Worm (Caenorhabditis elegans) whole organism, L1 larva: ENCODE data around the gene srd-63.

Experiments used
- C16A3.4 ChIP-seq: fragments of 150-350 bp; optimal IDR thresholded peaks from 2 replicates; lab custom pipeline; 2014; ENCODE audit warnings: missing biosample characterization, missing genetic modification characterization
- Y116A8C.19 ChIP-seq: sonication (generic microtip); optimal IDR thresholded peaks from 2 replicates; lab custom pipeline; 2016; ENCODE audit warnings: missing compliant biosample characterization, missing genetic modification characterization, borderline replicate concordance
- aha-1 ChIP-seq: fragments of 150-350 bp; optimal IDR thresholded peaks from 2 replicates; lab custom pipeline; 2014; ENCODE audit warnings: missing biosample characterization, missing genetic modification characterization
- alr-1 ChIP-seq: fragments of 200-800 bp; sonication (Bioruptor generic); optimal IDR thresholded peaks from 2 replicates; lab custom pipeline; 2018; ENCODE audit warnings: borderline replicate concordance, mild to moderate bottlenecking, missing genetic modification characterization, missing compliant biosample characterization
- aly-2 ChIP-seq: fragments of 150-350 bp; optimal IDR thresholded peaks from 2 replicates; lab custom pipeline; 2014; ENCODE audit warnings: missing biosample characterization, missing genetic modification characterization
- blmp-1 ChIP-seq: fragments of 150-350 bp; optimal IDR thresholded peaks from 2 replicates; lab custom pipeline; 2014; ENCODE audit warnings: missing biosample characterization, missing genetic modification characterization
- ceh-63 ChIP-seq: fragments of 200-800 bp; sonication (Bioruptor generic); optimal IDR thresholded peaks from 2 replicates; lab custom pipeline; 2018; ENCODE audit warnings: mild to moderate bottlenecking, missing genetic modification characterization, missing compliant biosample characterization
- ceh-82 ChIP-seq, 3 experiments: fragments of 150-350 bp in 1 of 3; sonication (generic microtip) in 2 of 3; optimal IDR thresholded peaks; 2 replicates each; lab custom pipeline; 2014 to 2017; ENCODE audit warnings: missing biosample characterization in 3 of 3, missing genetic modification characterization in 3 of 3
- ces-1 ChIP-seq: fragments of 150-350 bp; optimal IDR thresholded peaks from 2 replicates; lab custom pipeline; 2014; ENCODE audit warnings: missing biosample characterization, missing genetic modification reagents, missing genetic modification characterization
- dpl-1 ChIP-seq, 3 experiments: fragments of 150-350 bp in 2 of 3; sonication (generic microtip) in 1 of 3; optimal IDR thresholded peaks; 2 replicates each; lab custom pipeline; 2014 to 2017; ENCODE audit warnings: missing biosample characterization in 3 of 3, missing genetic modification characterization in 3 of 3, missing genetic modification reagents in 3 of 3
- dsc-1 ChIP-seq: sonication (generic microtip); optimal IDR thresholded peaks from 2 replicates; lab custom pipeline; 2016; ENCODE audit warnings: mild to moderate bottlenecking, missing genetic modification characterization, missing compliant biosample characterization
- elt-2 ChIP-seq: sonication (generic microtip); optimal IDR thresholded peaks from 2 replicates; lab custom pipeline; 2016; ENCODE audit warnings: missing genetic modification characterization, mild to moderate bottlenecking, inconsistent platforms, missing compliant biosample characterization, missing genetic modification reagents
- elt-3 ChIP-seq, 6 experiments: fragments of 150-350 bp in 1 of 6; sonication (generic microtip); optimal IDR thresholded peaks; 2 replicates each; lab custom pipeline; 2017 to 2018; ENCODE audit warnings: missing biosample characterization in 6 of 6, missing genetic modification characterization in 6 of 6, inconsistent platforms in 1 of 6
- fkh-4 ChIP-seq: sonication (generic microtip); optimal IDR thresholded peaks from 2 replicates; lab custom pipeline; 2016; ENCODE audit warnings: missing compliant biosample characterization, missing genetic modification characterization, borderline replicate concordance
- grh-1 ChIP-seq: fragments of 200-800 bp; sonication (Bioruptor generic); IDR thresholded peaks from 2 replicates; pipeline ENCODE4 v1.3.6; 2022; ENCODE audit warnings: missing genetic modification reagents, missing genetic modification characterization, missing compliant biosample characterization
- hlh-4 ChIP-seq: sonication (generic microtip); optimal IDR thresholded peaks from 2 replicates; lab custom pipeline; 2016; ENCODE audit warnings: mild to moderate bottlenecking, missing genetic modification characterization, missing compliant biosample characterization
- isw-1 ChIP-seq: fragments of 200-800 bp; sonication (Bioruptor generic); IDR thresholded peaks from 2 replicates; pipeline ENCODE4 v1.3.6; 2022; ENCODE audit warnings: missing genetic modification characterization, missing compliant biosample characterization
- jun-1 ChIP-seq: fragments of 150-350 bp; optimal IDR thresholded peaks from 2 replicates; lab custom pipeline; 2014; ENCODE audit warnings: missing biosample characterization, missing genetic modification reagents, missing genetic modification characterization
- lin-13 ChIP-seq: fragments of 150-350 bp; optimal IDR thresholded peaks from 2 replicates; lab custom pipeline; 2014; ENCODE audit warnings: missing biosample characterization, missing genetic modification reagents, missing genetic modification characterization
- lir-3 ChIP-seq: sonication (generic microtip); optimal IDR thresholded peaks from 2 replicates; lab custom pipeline; 2016; ENCODE audit warnings: mild to moderate bottlenecking, missing genetic modification characterization, moderate library complexity, missing compliant biosample characterization; ENCODE audit not compliant: poor library complexity
- lsy-2 ChIP-seq, 2 experiments: fragments of 150-350 bp; optimal IDR thresholded peaks; 2 replicates each; lab custom pipeline; 2014; ENCODE audit warnings: missing biosample characterization in 2 of 2, missing genetic modification characterization in 2 of 2
- nhr-11 ChIP-seq: fragments of 150-350 bp; optimal IDR thresholded peaks from 2 replicates; lab custom pipeline; 2014; ENCODE audit warnings: missing biosample characterization, missing genetic modification characterization
- nhr-20 ChIP-seq: sonication (generic microtip); optimal IDR thresholded peaks from 2 replicates; lab custom pipeline; 2016; ENCODE audit warnings: mild to moderate bottlenecking, missing genetic modification characterization, missing compliant biosample characterization
- nhr-28 ChIP-seq: fragments of 150-350 bp; optimal IDR thresholded peaks from 2 replicates; lab custom pipeline; 2014; ENCODE audit warnings: missing biosample characterization, missing genetic modification characterization
- nhr-71 ChIP-seq: sonication (generic microtip); optimal IDR thresholded peaks from 2 replicates; lab custom pipeline; 2016; ENCODE audit warnings: mild to moderate bottlenecking, missing genetic modification characterization, moderate library complexity, missing compliant biosample characterization
- nhr-76 ChIP-seq: sonication (generic microtip); optimal IDR thresholded peaks from 2 replicates; lab custom pipeline; 2017; ENCODE audit warnings: missing biosample characterization, missing genetic modification characterization
- nhr-84 ChIP-seq: sonication (generic microtip); optimal IDR thresholded peaks from 2 replicates; lab custom pipeline; 2017; ENCODE audit warnings: missing biosample characterization, missing genetic modification characterization
- nhr-90 ChIP-seq: sonication (generic microtip); optimal IDR thresholded peaks from 2 replicates; lab custom pipeline; 2016; ENCODE audit warnings: mild to moderate bottlenecking, missing genetic modification characterization, missing compliant biosample characterization; ENCODE audit not compliant: poor library complexity
- pag-3 ChIP-seq: sonication (generic microtip); optimal IDR thresholded peaks from 2 replicates; lab custom pipeline; 2017; ENCODE audit warnings: missing genetic modification characterization, mild to moderate bottlenecking, missing compliant biosample characterization, antibody characterized with exemption, borderline replicate concordance; ENCODE audit not compliant: insufficient read depth
- rnt-1 ChIP-seq: sonication (generic microtip); optimal IDR thresholded peaks from 2 replicates; lab custom pipeline; 2016; ENCODE audit warnings: mild to moderate bottlenecking, missing genetic modification characterization, moderate library complexity, missing compliant biosample characterization
- sptf-1 ChIP-seq: fragments of 150-350 bp; optimal IDR thresholded peaks from 2 replicates; lab custom pipeline; 2014; ENCODE audit warnings: missing biosample characterization, missing genetic modification characterization
- sup-37 ChIP-seq: fragments of 200-800 bp; sonication (Bioruptor generic); optimal IDR thresholded peaks from 2 replicates; lab custom pipeline; 2018; ENCODE audit warnings: mild to moderate bottlenecking, missing genetic modification characterization, missing compliant biosample characterization
- swsn-7 ChIP-seq: sonication (generic microtip); optimal IDR thresholded peaks from 2 replicates; lab custom pipeline; 2016; ENCODE audit warnings: missing genetic modification characterization, missing compliant biosample characterization
- tbx-2 ChIP-seq: sonication (generic microtip); optimal IDR thresholded peaks from 2 replicates; lab custom pipeline; 2016; ENCODE audit warnings: missing genetic modification characterization, missing compliant biosample characterization
- tlp-1 ChIP-seq: fragments of 150-350 bp; optimal IDR thresholded peaks from 2 replicates; lab custom pipeline; 2014; ENCODE audit warnings: missing biosample characterization, missing genetic modification characterization
- unc-130 ChIP-seq: fragments of 150-350 bp; optimal IDR thresholded peaks from 2 replicates; lab custom pipeline; 2017; ENCODE audit warnings: missing biosample characterization, missing genetic modification characterization, inconsistent platforms
- unc-98 ChIP-seq: fragments of 200-800 bp; sonication (Bioruptor generic); IDR thresholded peaks from 2 replicates; pipeline ENCODE4 v1.3.6; 2022; ENCODE audit warnings: missing genetic modification characterization, missing compliant biosample characterization
- xbp-1 ChIP-seq: sonication (generic microtip); optimal IDR thresholded peaks from 2 replicates; lab custom pipeline; 2016; ENCODE audit warnings: missing genetic modification characterization, missing compliant biosample characterization
- ztf-4 ChIP-seq: fragments of 150-350 bp; optimal IDR thresholded peaks from 2 replicates; lab custom pipeline; 2014; ENCODE audit warnings: missing biosample characterization, missing genetic modification characterization

The srd-63 gene

ce11 chrV:16393728-16394127, at the start of gene srd-63:
Gene srd-63, minus strand, starts transcription at chrV:16393828.
- no peak for TF ChIP-seq hlh-4 (tag; lab: Kevin White, UChicago)
- TF ChIP-seq elt-2 = no peak
- TF ChIP-seq sptf-1 (tag; lab: Kevin White, UChicago) = no peak
- TF ChIP-seq ceh-63 (GFP tag; lab: Kevin White, UChicago) = no peak
- no peak for TF ChIP-seq nhr-28
- no peak for TF ChIP-seq alr-1
- no peak for TF ChIP-seq sup-37 (GFP tag; lab: Kevin White, UChicago)
- TF ChIP-seq nhr-11 (tag; lab: Kevin White, UChicago) = no peak
- TF ChIP-seq grh-1 = no peak
- no peak for TF ChIP-seq unc-130 (tag; lab: Kevin White, UChicago)
- TF ChIP-seq ces-1 (GFP tag; lab: Kevin White, UChicago) = no peak
- no peak for TF ChIP-seq dsc-1
- TF ChIP-seq isw-1 (GFP tag; lab: Robert Waterston, UW) = no peak

ce11 chrV:16437546-16437945, 43.9 kb upstream of the srd-63 start, which contains the start of gene F26D2.15:
Gene F26D2.15, plus strand, starts transcription at chrV:16437846.
- TF ChIP-seq Y116A8C.19 (tag; lab: Kevin White, UChicago) = no peak
- no peak for TF ChIP-seq grh-1
- TF ChIP-seq aha-1 (tag; lab: Kevin White, UChicago) = no peak
- no peak for TF ChIP-seq unc-98 (GFP tag; lab: Robert Waterston, UW)
- TF ChIP-seq tlp-1 (tag; lab: Kevin White, UChicago) = no peak
- TF ChIP-seq blmp-1 = no peak
- TF ChIP-seq nhr-84 (tag; lab: Kevin White, UChicago) = no peak
- no peak for TF ChIP-seq dpl-1 (GFP tag; optimal IDR thresholded peaks at IDR 0.05; lab: Kevin White, UChicago)
- no peak for TF ChIP-seq nhr-11 (tag; lab: Kevin White, UChicago)
- no peak for TF ChIP-seq nhr-71 (tag; lab: Kevin White, UChicago)
- no peak for TF ChIP-seq C16A3.4 (tag; lab: Kevin White, UChicago)
- TF ChIP-seq lir-3 (tag; lab: Kevin White, UChicago) = no peak
- no peak for TF ChIP-seq unc-130 (tag; lab: Kevin White, UChicago)
- no peak for TF ChIP-seq tbx-2 (tag; lab: Kevin White, UChicago)
- TF ChIP-seq ztf-4 (tag; lab: Kevin White, UChicago) = no peak
- TF ChIP-seq dsc-1 = no peak
- no peak for TF ChIP-seq jun-1 (tag; lab: Kevin White, UChicago)
- no peak for TF ChIP-seq lsy-2 (tag; optimal IDR thresholded peaks at IDR 0.05; lab: Kevin White, UChicago)
- TF ChIP-seq swsn-7 (tag; lab: Kevin White, UChicago) = no peak
- no peak for TF ChIP-seq nhr-76 (tag; lab: Kevin White, UChicago)

- TF ChIP-seq ceh-63 (GFP tag; lab: Kevin White, UChicago) = no peak
- TF ChIP-seq lir-3 (tag; lab: Kevin White, UChicago) = no peak
- TF ChIP-seq elt-3 (tag; optimal IDR thresholded peaks at IDR 0.05; lab: Kevin White, UChicago) = no peak
- TF ChIP-seq tlp-1 (tag; lab: Kevin White, UChicago) = no peak
- TF ChIP-seq nhr-20 = no peak
- no peak for TF ChIP-seq rnt-1
- no peak for TF ChIP-seq C16A3.4 (tag; lab: Kevin White, UChicago)
- TF ChIP-seq, all 84 proteins: peak for 0
Observed at ce11 chrV:16435510-16435909, 41.9 kb upstream of the srd-63 start, which contains the start of the genes F26D2.13 and F26D2.14. Gene F26D2.13, minus strand, starts transcription at chrV:16435610. Gene F26D2.14, plus strand, starts transcription at chrV:16435855.

ce11 chrV:16433471-16433870, 39.8 kb upstream of the srd-63 start, which contains the start of gene clec-234:
Gene clec-234, minus strand, starts transcription at chrV:16433571.
- TF ChIP-seq grh-1 (no peak), ceh-82 (tag; optimal IDR thresholded peaks at IDR 0.05; lab: Kevin White, UChicago) (no peak), nhr-90 (tag; lab: Kevin White, UChicago) (no peak), elt-2 (no peak), fkh-4 (tag; lab: Kevin White, UChicago) (no peak), lin-13 (GFP tag; lab: Kevin White, UChicago) (no peak), aly-2 (tag; lab: Kevin White, UChicago) (no peak), aha-1 (tag; lab: Kevin White, UChicago) (no peak), pag-3 (tag; lab: Kevin White, UChicago) (no peak), xbp-1 (tag; lab: Kevin White, UChicago) (no peak)
